Fruit fly (Drosophila melanogaster) whole organism, embryonic: ENCODE data around the gene CG9672.

ENCODE experiments used
- Bgb ChIP-seq: fragments of 200-800 bp; sonication (Bioruptor generic); IDR thresholded peaks from 2 replicates; pipeline ENCODE4 v1.3.6; 2022; ENCODE audit warnings: missing biosample characterization, missing genetic modification characterization; ENCODE audit not compliant: partially characterized antibody
- CG12155 ChIP-seq: fragments of 200-800 bp; sonication (Bioruptor generic); optimal IDR thresholded peaks from 3 replicates; lab custom pipeline; 2016; ENCODE audit warnings: missing biosample characterization, missing genetic modification characterization
- CG13287 ChIP-seq: fragments of 200-800 bp; sonication (Bioruptor generic); IDR thresholded peaks from 2 replicates; pipeline ENCODE4 v1.3.6; 2022; ENCODE audit warnings: missing biosample characterization, missing genetic modification characterization; ENCODE audit not compliant: partially characterized antibody
- CG14050 ChIP-seq: fragments of 200-800 bp; sonication (Bioruptor generic); IDR thresholded peaks from 3 replicates; pipeline ENCODE4 v1.3.6; 2022; ENCODE audit warnings: missing biosample characterization, missing genetic modification characterization
- CG14860 ChIP-seq: fragments of 200-800 bp; sonication (Bioruptor generic); IDR thresholded peaks from 3 replicates; pipeline ENCODE4 v1.3.6; 2022; ENCODE audit warnings: missing biosample characterization, missing genetic modification characterization; ENCODE audit not compliant: partially characterized antibody
- CG14965 ChIP-seq: fragments of 200-800 bp; sonication (Bioruptor generic); optimal IDR thresholded peaks from 2 replicates; lab custom pipeline; 2016; ENCODE audit warnings: missing biosample characterization, missing genetic modification characterization, borderline replicate concordance
- CG1529 ChIP-seq: fragments of 200-800 bp; sonication (Bioruptor generic); optimal IDR thresholded peaks from 3 replicates; lab custom pipeline; 2018; ENCODE audit warnings: missing biosample characterization, missing genetic modification characterization
- CG15514 ChIP-seq: fragments of 200-800 bp; sonication (Bioruptor generic); optimal IDR thresholded peaks from 3 replicates; lab custom pipeline; 2017; ENCODE audit warnings: missing biosample characterization, missing genetic modification characterization, mild to moderate bottlenecking, moderate library complexity, missing genetic modification reagents
- CG1603 ChIP-seq: fragments of 200-800 bp; sonication (Bioruptor generic); optimal IDR thresholded peaks from 2 replicates; lab custom pipeline; 2019; ENCODE audit warnings: missing biosample characterization, mild to moderate bottlenecking, missing genetic modification characterization, moderate library complexity
- CG16815 ChIP-seq: fragments of 200-800 bp; sonication (Bioruptor generic); optimal IDR thresholded peaks from 3 replicates; lab custom pipeline; 2017; ENCODE audit warnings: missing biosample characterization, mild to moderate bottlenecking, missing genetic modification characterization
- CG17328 ChIP-seq: fragments of 200-800 bp; sonication (Bioruptor generic); IDR thresholded peaks from 2 replicates; pipeline ENCODE4 v1.3.6; 2022; ENCODE audit warnings: missing biosample characterization, missing genetic modification characterization
- CG1792 ChIP-seq: fragments of 200-800 bp; sonication (Bioruptor generic); optimal IDR thresholded peaks from 2 replicates; lab custom pipeline; 2016; ENCODE audit warnings: missing biosample characterization, missing genetic modification characterization
- CG18262 ChIP-seq: fragments of 200-800 bp; optimal IDR thresholded peaks from 3 replicates; lab custom pipeline; 2019; ENCODE audit warnings: missing biosample characterization, mild to moderate bottlenecking, missing genetic modification characterization, moderate library complexity
- CG2875 ChIP-seq: fragments of 200-800 bp; sonication (Bioruptor generic); optimal IDR thresholded peaks from 2 replicates; lab custom pipeline; 2017; ENCODE audit warnings: missing biosample characterization, mild to moderate bottlenecking, missing genetic modification characterization, missing genetic modification reagents
- CG3163 ChIP-seq: fragments of 200-800 bp; sonication (Bioruptor generic); optimal IDR thresholded peaks from 3 replicates; lab custom pipeline; 2016; ENCODE audit warnings: missing biosample characterization, missing genetic modification characterization
- CG4854 ChIP-seq: fragments of 200-800 bp; sonication (Bioruptor generic); optimal IDR thresholded peaks from 2 replicates; lab custom pipeline; 2016; ENCODE audit warnings: missing biosample characterization, missing genetic modification characterization, inconsistent platforms
- CG5245 ChIP-seq: fragments of 200-800 bp; sonication (Bioruptor generic); optimal IDR thresholded peaks from 3 replicates; lab custom pipeline; 2016; ENCODE audit warnings: missing biosample characterization, missing genetic modification characterization
- CG7271 ChIP-seq: fragments of 200-800 bp; sonication (Bioruptor generic); optimal IDR thresholded peaks from 2 replicates; lab custom pipeline; 2018; ENCODE audit warnings: missing biosample characterization, mild to moderate bottlenecking, missing genetic modification characterization, moderate library complexity
- CG7357 ChIP-seq: fragments of 200-800 bp; sonication (Bioruptor generic); IDR thresholded peaks from 3 replicates; pipeline ENCODE4 v1.3.6; 2022; ENCODE audit warnings: missing biosample characterization, missing genetic modification characterization
- Dip3 ChIP-seq: fragments of 200-800 bp; sonication (Bioruptor generic); optimal IDR thresholded peaks from 3 replicates; lab custom pipeline; 2016; ENCODE audit warnings: missing biosample characterization, missing genetic modification characterization
- Drgx ChIP-seq: fragments of 200-800 bp; sonication (Bioruptor generic); IDR thresholded peaks from 2 replicates; pipeline ENCODE4 v1.3.6; 2022; ENCODE audit warnings: missing biosample characterization, missing genetic modification characterization
- Ets65A ChIP-seq: fragments of 200-800 bp; sonication (Bioruptor generic); peaks from one replicate; lab custom pipeline; 2016; ENCODE audit warnings: missing biosample characterization, missing genetic modification characterization
- Fer2 ChIP-seq: fragments of 200-800 bp; sonication (Bioruptor generic); optimal IDR thresholded peaks from 2 replicates; lab custom pipeline; 2018; ENCODE audit warnings: missing biosample characterization, mild to moderate bottlenecking, missing genetic modification characterization, moderate library complexity
- HLH54F ChIP-seq: fragments of 200-800 bp; sonication (Bioruptor generic); optimal IDR thresholded peaks from 3 replicates; lab custom pipeline; 2016; ENCODE audit warnings: missing biosample characterization, missing genetic modification characterization
- Kr ChIP-seq: fragments of 200-800 bp; sonication (Bioruptor generic); optimal IDR thresholded peaks from 2 replicates; lab custom pipeline; 2017; ENCODE audit warnings: missing biosample characterization, mild to moderate bottlenecking, missing genetic modification characterization
- MTF-1 ChIP-seq: fragments of 200-800 bp; sonication (Bioruptor generic); optimal IDR thresholded peaks from 2 replicates; lab custom pipeline; 2018; ENCODE audit warnings: missing biosample characterization, mild to moderate bottlenecking, missing genetic modification characterization, borderline replicate concordance
- Nf-YC ChIP-seq: fragments of 200-800 bp; optimal IDR thresholded peaks from 3 replicates; lab custom pipeline; 2019; ENCODE audit warnings: missing biosample characterization, mild to moderate bottlenecking, missing genetic modification characterization, moderate library complexity
- Sin3A ChIP-seq: fragments of >200 bp; optimal IDR thresholded peaks from 2 replicates; lab custom pipeline; 2018
- Sox102F ChIP-seq: fragments of 200-800 bp; sonication (Bioruptor generic); optimal IDR thresholded peaks from 2 replicates; lab custom pipeline; 2018; ENCODE audit warnings: missing biosample characterization, mild to moderate bottlenecking, missing genetic modification characterization, moderate library complexity
- ap ChIP-seq: fragments of 200-800 bp; sonication (Bioruptor generic); IDR thresholded peaks from 2 replicates; pipeline ENCODE4 v1.3.6; 2022; ENCODE audit warnings: missing biosample characterization, missing genetic modification characterization
- ash1 ChIP-seq: fragments of 200-800 bp; sonication (Bioruptor generic); optimal IDR thresholded peaks from 2 replicates; lab custom pipeline; 2018; ENCODE audit warnings: missing biosample characterization, mild to moderate bottlenecking, missing genetic modification characterization
- cg ChIP-seq: fragments of 200-800 bp; sonication (Bioruptor generic); optimal IDR thresholded peaks from 3 replicates; lab custom pipeline; 2019; ENCODE audit warnings: missing biosample characterization, mild to moderate bottlenecking, missing genetic modification characterization, moderate library complexity
- emc ChIP-seq: fragments of 200-800 bp; sonication (Bioruptor generic); optimal IDR thresholded peaks from 2 replicates; lab custom pipeline; 2016; ENCODE audit warnings: missing biosample characterization, missing genetic modification characterization
- fd102C ChIP-seq: fragments of 200-800 bp; sonication (Bioruptor generic); optimal IDR thresholded peaks from 2 replicates; lab custom pipeline; 2018; ENCODE audit warnings: missing biosample characterization, mild to moderate bottlenecking, missing genetic modification characterization, moderate library complexity
- gce ChIP-seq: fragments of 200-800 bp; sonication (Bioruptor generic); IDR thresholded peaks from 3 replicates; pipeline ENCODE4 v1.3.6; 2022; ENCODE audit warnings: missing biosample characterization, missing genetic modification characterization
- grau ChIP-seq: fragments of 200-800 bp; optimal IDR thresholded peaks from 3 replicates; lab custom pipeline; 2019; ENCODE audit warnings: missing biosample characterization, mild to moderate bottlenecking, missing genetic modification characterization, moderate library complexity
- ind ChIP-seq: fragments of 200-800 bp; sonication (Bioruptor generic); optimal IDR thresholded peaks from 3 replicates; lab custom pipeline; 2016; ENCODE audit warnings: missing biosample characterization, missing genetic modification characterization
- lola ChIP-seq, 3 experiments: fragments of >200 bp in 2 of 3; fragments of 200-800 bp in 1 of 3; sonication (Bioruptor generic) in 1 of 3; optimal IDR thresholded peaks; 2 replicates each; lab custom pipeline; 2017 to 2019; ENCODE audit warnings: missing biosample characterization in 3 of 3, missing genetic modification characterization in 3 of 3, mild to moderate bottlenecking in 1 of 3, moderate library complexity in 1 of 3
- luna ChIP-seq: fragments of 200-800 bp; sonication (Bioruptor generic); optimal IDR thresholded peaks from 2 replicates; lab custom pipeline; 2016; ENCODE audit warnings: missing biosample characterization, missing genetic modification characterization
- mam ChIP-seq: fragments of 200-800 bp; sonication (Bioruptor generic); optimal IDR thresholded peaks from 3 replicates; lab custom pipeline; 2016; ENCODE audit warnings: missing biosample characterization, missing genetic modification characterization
- nau ChIP-seq: fragments of 200-800 bp; sonication (Bioruptor generic); optimal IDR thresholded peaks from 3 replicates; lab custom pipeline; 2017; ENCODE audit warnings: missing biosample characterization, mild to moderate bottlenecking, missing genetic modification characterization, missing genetic modification reagents
- nmo ChIP-seq: fragments of 200-800 bp; sonication (Bioruptor generic); optimal IDR thresholded peaks from 2 replicates; lab custom pipeline; 2018; ENCODE audit warnings: missing biosample characterization, mild to moderate bottlenecking, missing genetic modification characterization, moderate library complexity
- pita ChIP-seq: fragments of 200-800 bp; sonication (Bioruptor generic); optimal IDR thresholded peaks from 2 replicates; lab custom pipeline; 2017; ENCODE audit warnings: missing biosample characterization, mild to moderate bottlenecking, missing genetic modification characterization
- pnt ChIP-seq: fragments of 200-800 bp; sonication (Bioruptor generic); optimal IDR thresholded peaks from 3 replicates; lab custom pipeline; 2016; ENCODE audit warnings: missing biosample characterization, missing genetic modification characterization
- ranshi ChIP-seq: fragments of 200-800 bp; sonication (Bioruptor generic); IDR thresholded peaks from 2 replicates; pipeline ENCODE4 v1.3.6; 2022; ENCODE audit warnings: missing biosample characterization, missing genetic modification characterization
- sc ChIP-seq, 3 experiments: fragments of >200 bp in 2 of 3; fragments of 200-800 bp in 1 of 3; sonication (Bioruptor generic) in 1 of 3; optimal IDR thresholded peaks; 2 replicates in 2 of 3; 3 replicates in 1 of 3; lab custom pipeline; 2017; ENCODE audit warnings: mild to moderate bottlenecking in 1 of 3, missing biosample characterization in 1 of 3, missing genetic modification characterization in 1 of 3, missing genetic modification reagents in 1 of 3
- seq ChIP-seq: fragments of 200-800 bp; sonication (Bioruptor generic); IDR thresholded peaks from 2 replicates; pipeline ENCODE4 v1.3.6; 2022; ENCODE audit warnings: missing biosample characterization, missing genetic modification characterization
- sima ChIP-seq: fragments of 200-800 bp; sonication (Bioruptor generic); optimal IDR thresholded peaks from 2 replicates; lab custom pipeline; 2016; ENCODE audit warnings: missing biosample characterization, missing genetic modification characterization
- tap ChIP-seq: fragments of 200-800 bp; optimal IDR thresholded peaks from 3 replicates; lab custom pipeline; 2019; ENCODE audit warnings: missing biosample characterization, mild to moderate bottlenecking, missing genetic modification characterization, moderate library complexity
- tio ChIP-seq: fragments of 200-800 bp; sonication (Bioruptor generic); optimal IDR thresholded peaks from 2 replicates; lab custom pipeline; 2017; ENCODE audit warnings: missing biosample characterization, missing genetic modification characterization, inconsistent platforms

Gene CG9672

DNA sequence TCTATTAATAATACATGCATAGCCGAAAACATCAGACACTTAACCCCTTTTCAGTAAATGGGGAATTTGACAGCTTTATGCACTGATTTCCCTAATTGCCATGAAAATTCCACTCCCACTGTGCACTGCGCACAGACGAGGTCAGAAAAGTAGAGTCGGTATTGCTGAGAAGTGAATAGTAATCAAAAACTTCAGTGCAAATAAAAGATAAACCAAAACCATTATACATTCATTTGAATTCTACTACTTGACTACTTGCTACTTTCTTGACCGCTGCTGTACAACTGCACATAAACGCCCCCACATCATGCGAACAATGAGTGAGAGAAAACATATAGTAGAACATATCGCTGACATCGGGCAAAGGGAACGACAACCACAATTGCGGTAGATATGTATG, 15.2 kb downstream of the CG9672 start (continued):
- TF ChIP-seq CG16815 (GFP tag; lab: Kevin White, UChicago) (peak; percentile 76), fd102C (peak; percentile 25), CG13287 (GFP tag; lab: Robert Waterston, UW) (no peak), Nf-YC (tag; lab: Kevin White, UChicago) (peak; percentile 1), CG17328 (peak; percentile 94), CG5245 (peak; percentile 87), gce (GFP tag; lab: Robert Waterston, UW) (peak; percentile 92), pita (GFP tag; lab: Kevin White, UChicago) (no peak), sc (optimal IDR thresholded peaks at IDR 0.05; lab: Kevin White, UChicago) (no peak), sc (GFP tag; optimal IDR thresholded peaks at IDR 0.05; lab: Kevin White, UChicago) (peak; percentile 81), CG18262 (tag; lab: Kevin White, UChicago) (peak; percentile 89), Bgb (no peak), sima (GFP tag; lab: Kevin White, UChicago) (peak; percentile 48), Ets65A (GFP tag; lab: Kevin White, UChicago) (peak; percentile 97), cg (GFP tag; lab: Kevin White, UChicago) (no peak), mam (peak; percentile 75), Kr (GFP tag; lab: Kevin White, UChicago) (no peak), CG4854 (GFP tag; lab: Kevin White, UChicago) (peak; percentile 70), HLH54F (GFP tag; lab: Kevin White, UChicago) (peak; percentile 66), CG1792 (GFP tag; lab: Kevin White, UChicago) (peak; percentile 75), CG7271 (tag; lab: Kevin White, UChicago) (peak; percentile 33), Sin3A (lab: Kevin White, UChicago) (no peak), lola (GFP tag; optimal IDR thresholded peaks at IDR 0.05; lab: Kevin White, UChicago) (peak in 1 of 3 experiments; percentile 81), luna (no peak), Drgx (GFP tag; lab: Robert Waterston, UW) (peak; percentile 90), CG2875 (peak; percentile 87), tio (GFP tag; lab: Kevin White, UChicago) (peak; percentile 70), seq (GFP tag; lab: Robert Waterston, UW) (peak; percentile 84), ap (GFP tag; lab: Robert Waterston, UW) (peak; percentile 88), Fer2 (tag; lab: Kevin White, UChicago) (peak; percentile 29), CG15514 (GFP tag; lab: Kevin White, UChicago) (peak; percentile 56), ranshi (GFP tag; lab: Robert Waterston, UW) (peak; percentile 87), nmo (peak; percentile 88), Dip3 (GFP tag; lab: Kevin White, UChicago) (peak; percentile 66), CG1529 (GFP tag; lab: Kevin White, UChicago) (peak; percentile 88), ind (peak; percentile 84), emc (GFP tag; lab: Kevin White, UChicago) (peak; percentile 49), CG14860 (no peak), CG7357 (GFP tag; lab: Robert Waterston, UW) (peak; percentile 76), ash1 (GFP tag; lab: Kevin White, UChicago) (peak; percentile 6), MTF-1 (peak; percentile 75), CG12155 (GFP tag; lab: Kevin White, UChicago) (peak; percentile 58), CG14965 (peak; percentile 28), CG1603 (tag; lab: Kevin White, UChicago) (peak; percentile 94), pnt (GFP tag; lab: Kevin White, UChicago) (peak; percentile 88), grau (tag; lab: Kevin White, UChicago) (peak; percentile 79), tap (tag; lab: Kevin White, UChicago) (peak; percentile 88), CG14050 (GFP tag; lab: Robert Waterston, UW) (peak; percentile 85), CG3163 (peak; percentile 52), Sox102F (GFP tag; lab: Kevin White, UChicago) (peak; percentile 93), nau (GFP tag; lab: Kevin White, UChicago) (peak; percentile 73)
